Worm (Caenorhabditis elegans): ENCODE measurements around the gene T11F9.7.

T11F9.7 gene

DNA sequence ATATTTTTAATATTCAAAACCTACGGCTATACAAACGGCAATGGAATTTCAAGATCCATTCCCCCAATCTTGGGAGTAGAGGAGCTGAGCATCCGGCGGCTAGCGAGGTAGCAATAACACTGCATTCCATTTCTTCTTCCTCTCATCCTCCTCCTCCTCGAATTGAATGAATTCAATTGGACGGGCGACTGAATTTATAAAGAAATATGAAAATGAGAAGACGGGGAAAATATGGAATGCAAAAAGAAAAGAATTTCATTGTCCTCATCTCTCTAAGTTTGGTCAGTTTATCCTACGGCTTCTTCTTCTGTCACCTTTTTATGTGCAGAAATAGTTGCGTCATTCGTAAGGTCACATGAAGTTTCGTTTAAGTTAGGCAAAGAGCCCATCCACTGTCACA is 39.3 kb upstream of the T11F9.7 start:
- TF ChIP-seq ztf-22 (GFP tag; optimal IDR thresholded peaks at IDR 0.05): no peak
- TF ChIP-seq B0261.1 (tag; optimal IDR thresholded peaks at IDR 0.05): no peak
- TF ChIP-seq Y79H2A.3 (GFP tag; conservative IDR thresholded peaks at IDR 0.05): no peak
- no peak for TF ChIP-seq snpc-1.3 (tag; optimal IDR thresholded peaks at IDR 0.05; ENCODE audit: insufficient read depth)
- TF ChIP-seq cebp-2 (GFP tag; IDR thresholded peaks at IDR 0.05): no peak
- TF ChIP-seq fkh-3 (tag; optimal IDR thresholded peaks at IDR 0.05): no peak
- no peak for TF ChIP-seq egl-44 (GFP tag; IDR thresholded peaks at IDR 0.05)
- no peak for TF ChIP-seq gei-17 (GFP tag; optimal IDR thresholded peaks at IDR 0.05)
- no peak for TF ChIP-seq snpc-3.4 (tag; optimal IDR thresholded peaks at IDR 0.05)

DNA sequence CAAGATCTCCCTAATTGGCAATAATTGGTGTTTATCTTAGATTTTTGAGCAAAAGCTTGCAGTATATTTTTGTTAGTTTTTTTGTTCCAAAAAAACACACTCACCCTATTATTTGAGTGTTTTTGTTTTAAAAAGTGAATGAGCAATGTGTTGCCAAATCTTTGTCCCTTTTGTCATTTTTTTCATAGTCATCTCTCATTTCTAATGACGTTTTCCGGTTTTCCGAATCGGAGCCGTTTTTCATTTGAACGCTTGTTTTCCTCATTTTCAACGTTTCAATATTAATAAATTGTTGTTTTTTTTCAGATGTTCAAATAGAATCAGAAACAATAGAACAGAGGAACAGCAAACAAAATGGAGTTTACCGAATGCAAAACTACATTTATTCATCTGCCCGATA is 37.3 kb upstream of the T11F9.7 start, which contains the start of gene dmsr-1:
TSS of gene dmsr-1 (plus strand) at position 301 of the 400 bp plus-strand sequence.
- TF ChIP-seq dpl-1 (GFP tag; optimal IDR thresholded peaks at IDR 0.05) (no peak), B0019.2 (GFP tag; conservative IDR thresholded peaks at IDR 0.05) (no peak), lin-40 (tag; optimal IDR thresholded peaks at IDR 0.05) (no peak), tlf-1 (GFP tag; optimal IDR thresholded peaks at IDR 0.05) (no peak), C17E4.6 (GFP tag; IDR thresholded peaks at IDR 0.05) (no peak), lin-54 (GFP tag; optimal IDR thresholded peaks at IDR 0.05) (no peak), mes-4 (tag; optimal IDR thresholded peaks at IDR 0.05) (no peak), F49E8.2 (tag; optimal IDR thresholded peaks at IDR 0.05; ENCODE audit: insufficient read depth) (no peak), dpff-1 (tag; optimal IDR thresholded peaks at IDR 0.05) (no peak), him-1 (tag; optimal IDR thresholded peaks at IDR 0.05) (no peak), K11D2.4 (GFP tag; IDR thresholded peaks at IDR 0.05) (no peak)

DNA sequence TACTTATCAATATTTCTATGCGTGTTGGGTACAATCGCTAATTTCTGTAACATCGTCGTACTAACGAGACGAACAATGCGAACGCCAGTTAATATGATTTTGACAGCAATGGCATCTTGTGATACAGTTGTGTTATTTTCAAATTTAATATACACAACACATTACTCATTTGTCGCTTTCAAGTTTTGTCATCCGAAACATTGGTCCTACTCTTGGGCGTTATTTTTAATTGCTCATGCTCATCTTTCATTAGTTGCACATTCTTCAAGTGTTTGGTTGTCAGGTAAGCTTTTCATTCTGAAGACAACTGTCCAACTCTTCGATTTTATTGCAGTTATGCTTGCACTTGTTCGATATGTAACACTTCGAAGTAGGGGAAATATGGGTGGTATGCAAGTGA is 36.5 kb upstream of the T11F9.7 start:
- TF ChIP-seq hrde-1 (tag; optimal IDR thresholded peaks at IDR 0.05; ENCODE audit: borderline replicate concordance) (no peak), zim-3 (tag; optimal IDR thresholded peaks at IDR 0.05) (no peak), lin-40 (tag; optimal IDR thresholded peaks at IDR 0.05) (no peak), mel-28 (tag; optimal IDR thresholded peaks at IDR 0.05; ENCODE audit: borderline replicate concordance) (no peak), hsf-1 (GFP tag; IDR thresholded peaks at IDR 0.05) (no peak), ztf-18 (tag; optimal IDR thresholded peaks at IDR 0.05) (no peak), lin-54 (GFP tag; optimal IDR thresholded peaks at IDR 0.05) (no peak), madf-10 (tag; optimal IDR thresholded peaks at IDR 0.05) (no peak), Y95B8A.8 (GFP tag; IDR thresholded peaks at IDR 0.05) (no peak), T07F8.4 (tag; optimal IDR thresholded peaks at IDR 0.05) (no peak), snpc-4 (GFP tag; optimal IDR thresholded peaks at IDR 0.05) (no peak), snpc-4 (tag; optimal IDR thresholded peaks at IDR 0.05) (no peak), madf-8 (GFP tag; conservative IDR thresholded peaks at IDR 0.05) (no peak), lir-1 (GFP tag; conservative IDR thresholded peaks at IDR 0.05) (no peak), ceh-27 (GFP tag; optimal IDR thresholded peaks at IDR 0.05) (no peak), ekl-4 (GFP tag; IDR thresholded peaks at IDR 0.05) (no peak), B0336.3 (GFP tag; IDR thresholded peaks at IDR 0.05) (no peak), sea-2 (GFP tag; IDR thresholded peaks at IDR 0.05) (no peak), K12H6.12 (tag; optimal IDR thresholded peaks at IDR 0.05) (no peak), F23B12.7 (tag; optimal IDR thresholded peaks at IDR 0.05; ENCODE audit: insufficient read depth) (no peak)
